Worm (Caenorhabditis elegans): Measurements from ENCODE around the gene T17H7.7.

T17H7.7 gene

ce11 chrIII:783254-783753 lies 25.4 kb upstream of the T17H7.7 start, which contains the start of the genes dagl-2 and ppm-1.G (continued):
- TF ChIP-seq lin-39 (tag; optimal IDR thresholded peaks at IDR 0.05) (no peak), dve-1 (tag; optimal IDR thresholded peaks at IDR 0.05; ENCODE audit: insufficient read depth) (peak; percentile 57), hlh-11 (tag; optimal IDR thresholded peaks at IDR 0.05) (peak; percentile 19), madf-5 (GFP tag; IDR thresholded peaks at IDR 0.05) (no peak), mes-2 (tag; optimal IDR thresholded peaks at IDR 0.05; ENCODE audit: poor library complexity, severe bottlenecking) (peak; percentile 97), ZK337.2 (GFP tag; IDR thresholded peaks at IDR 0.05) (no peak), mdl-1 (tag; optimal IDR thresholded peaks at IDR 0.05) (no peak), ces-1 (GFP tag; optimal IDR thresholded peaks at IDR 0.05) (no peak), nhr-76 (tag; optimal IDR thresholded peaks at IDR 0.05) (no peak), spr-1 (tag; optimal IDR thresholded peaks at IDR 0.05) (no peak), Y48G9A.11 (GFP tag; IDR thresholded peaks at IDR 0.05) (no peak), nhr-237 (tag; optimal IDR thresholded peaks at IDR 0.05) (no peak), D1046.2 (GFP tag; IDR thresholded peaks at IDR 0.05) (no peak), lsy-2 (tag; optimal IDR thresholded peaks at IDR 0.05) (peak; percentile 46 to 88), dmd-6 (GFP tag; IDR thresholded peaks at IDR 0.05) (peak; percentile 48; the same call in 1 of the 2 replicates), daf-16 (GFP tag; optimal IDR thresholded peaks at IDR 0.05) (no peak), daf-16 (tag; optimal IDR thresholded peaks at IDR 0.05) (peak; percentile 12), jun-1 (tag; optimal IDR thresholded peaks at IDR 0.05) (no peak), daf-19 (GFP tag; conservative IDR thresholded peaks at IDR 0.05) (no peak), ceh-82 (tag; optimal IDR thresholded peaks at IDR 0.05) (no peak), hif-1 (tag; optimal IDR thresholded peaks at IDR 0.05) (peak in 1 of 2 experiments; percentile 82), lin-38 (GFP tag; IDR thresholded peaks at IDR 0.05) (peak; percentile 94), lin-1 (GFP tag; IDR thresholded peaks at IDR 0.05) (no peak), skn-1 (tag; optimal IDR thresholded peaks at IDR 0.05) (no peak), snpc-1.2 (GFP tag; IDR thresholded peaks at IDR 0.05) (no peak), nhr-6 (tag; optimal IDR thresholded peaks at IDR 0.05) (peak; percentile 72), nhr-48 (tag; optimal IDR thresholded peaks at IDR 0.05) (no peak), snpc-4 (tag; optimal IDR thresholded peaks at IDR 0.05) (no peak), set-16 (GFP tag; IDR thresholded peaks at IDR 0.05) (no peak), pqm-1 (tag; optimal IDR thresholded peaks at IDR 0.05) (peak; percentile 9), aha-1 (tag) (peak; percentile 70), nhr-10 (tag; optimal IDR thresholded peaks at IDR 0.05) (no peak), arid-1 (GFP tag; conservative IDR thresholded peaks at IDR 0.05) (no peak), F26F4.8 (GFP tag; conservative IDR thresholded peaks at IDR 0.05) (no peak), T20F7.1 (GFP tag; optimal IDR thresholded peaks at IDR 0.05) (no peak), ceh-62 (tag; optimal IDR thresholded peaks at IDR 0.05) (no peak)

ce11 chrIII:782503-782902 lies 24.6 kb upstream of the T17H7.7 start:
- no peak for TF ChIP-seq ceh-28 (tag; optimal IDR thresholded peaks at IDR 0.05)
- TF ChIP-seq aha-1 (tag): peak; percentile 51
- no peak for TF ChIP-seq Y75B8A.6 (GFP tag; IDR thresholded peaks at IDR 0.05)
- peak; percentile 14; the same call in 1 of the 2 replicates for TF ChIP-seq lin-38 (GFP tag; IDR thresholded peaks at IDR 0.05)

- TF ChIP-seq mdt-29 (GFP tag; IDR thresholded peaks at IDR 0.05): no peak
- no peak for TF ChIP-seq pha-4 (GFP tag; IDR thresholded peaks at IDR 0.05)
- no peak for TF ChIP-seq pha-4 (tag; optimal IDR thresholded peaks at IDR 0.05)
- TF ChIP-seq F37D6.2 (tag; optimal IDR thresholded peaks at IDR 0.05): no peak
- TF ChIP-seq hlh-11 (tag; optimal IDR thresholded peaks at IDR 0.05): no peak
- no peak for TF ChIP-seq mes-2 (tag; optimal IDR thresholded peaks at IDR 0.05; ENCODE audit: poor library complexity, severe bottlenecking)
- no peak for TF ChIP-seq dmd-8 (GFP tag; IDR thresholded peaks at IDR 0.05)
- TF ChIP-seq hif-1 (tag; optimal IDR thresholded peaks at IDR 0.05): no peak
- no peak for TF ChIP-seq unc-62 (GFP tag; optimal IDR thresholded peaks at IDR 0.05 in 1 of 2)
- TF ChIP-seq unc-62 (tag; optimal IDR thresholded peaks at IDR 0.05): no peak
- no peak for TF ChIP-seq madf-5 (GFP tag; IDR thresholded peaks at IDR 0.05)
- TF ChIP-seq nhr-10 (tag; optimal IDR thresholded peaks at IDR 0.05): no peak
- TF ChIP-seq hlh-30 (tag; optimal IDR thresholded peaks at IDR 0.05; ENCODE audit: insufficient read depth): no peak
- TF ChIP-seq T20F7.1 (GFP tag; optimal IDR thresholded peaks at IDR 0.05): no peak
- no peak for TF ChIP-seq ztf-11 (tag; optimal IDR thresholded peaks at IDR 0.05)
- no peak for TF ChIP-seq daf-16 (GFP tag; optimal IDR thresholded peaks at IDR 0.05)
- TF ChIP-seq daf-16 (tag; optimal IDR thresholded peaks at IDR 0.05): no peak
- no peak for TF ChIP-seq snpc-4 (tag; optimal IDR thresholded peaks at IDR 0.05)
- no peak for TF ChIP-seq lim-7 (GFP tag; IDR thresholded peaks at IDR 0.05)
- no peak for TF ChIP-seq jun-1 (tag; optimal IDR thresholded peaks at IDR 0.05)
Measured at ce11 chrIII:778771-779170, 20.9 kb upstream of the T17H7.7 start, which contains the start of gene alh-11. Gene alh-11, minus strand, starts transcription at chrIII:778871.

Data from whole organism, L4 larva.